Worm (Caenorhabditis elegans) whole organism, L2 larva: Measurements from ENCODE around the gene str-4.
A peak's percentile ranks its signal among the peaks of the same experiment; 100 is the strongest.

Experiments used
- C34F6.9 ChIP-seq: fragments of 150-350 bp; optimal IDR thresholded peaks from 2 replicates; lab custom pipeline; 2014; ENCODE audit warnings: missing biosample characterization, missing genetic modification characterization
- F13H6.1 ChIP-seq: sonication (generic microtip); optimal IDR thresholded peaks from 2 replicates; lab custom pipeline; 2016; ENCODE audit warnings: missing genetic modification characterization, missing compliant biosample characterization
- R02D3.7 ChIP-seq: fragments of 150-350 bp; optimal IDR thresholded peaks from 2 replicates; lab custom pipeline; 2014; ENCODE audit warnings: missing biosample characterization, missing genetic modification characterization
- Y55F3AM.14 ChIP-seq: fragments of 200-800 bp; sonication (Bioruptor generic); optimal IDR thresholded peaks from 2 replicates; lab custom pipeline; 2018; ENCODE audit warnings: mild to moderate bottlenecking, missing genetic modification characterization, missing compliant biosample characterization
- ZK546.5 ChIP-seq: sonication (generic microtip); optimal IDR thresholded peaks from 2 replicates; lab custom pipeline; 2017; ENCODE audit warnings: missing biosample characterization, missing genetic modification characterization
- alr-1 ChIP-seq: fragments of 150-350 bp; optimal IDR thresholded peaks from 2 replicates; lab custom pipeline; 2014; ENCODE audit warnings: missing biosample characterization, missing genetic modification characterization
- aly-2 ChIP-seq: fragments of 150-350 bp; optimal IDR thresholded peaks from 2 replicates; lab custom pipeline; 2014; ENCODE audit warnings: missing biosample characterization, missing genetic modification characterization
- crh-2 ChIP-seq: sonication (generic microtip); optimal IDR thresholded peaks from 2 replicates; lab custom pipeline; 2017; ENCODE audit warnings: missing biosample characterization, missing genetic modification characterization
- egl-27 ChIP-seq: sonication (generic microtip); optimal IDR thresholded peaks from 3 replicates; lab custom pipeline; 2017; ENCODE audit warnings: missing biosample characterization, missing genetic modification reagents, missing genetic modification characterization
- fos-1 ChIP-seq: fragments of 150-350 bp; optimal IDR thresholded peaks from 2 replicates; lab custom pipeline; 2014; ENCODE audit warnings: missing biosample characterization, missing genetic modification characterization
- lsy-2 ChIP-seq, 2 experiments: fragments of 150-350 bp in 1 of 2; sonication (generic microtip) in 1 of 2; optimal IDR thresholded peaks; 2 replicates each; lab custom pipeline; 2014 to 2017; ENCODE audit warnings: missing biosample characterization in 2 of 2, missing genetic modification characterization in 2 of 2
- mab-5 ChIP-seq: fragments of 150-350 bp; optimal IDR thresholded peaks from 2 replicates; lab custom pipeline; 2014; ENCODE audit warnings: missing biosample characterization, missing genetic modification characterization
- mbf-1 ChIP-seq: sonication (generic microtip); optimal IDR thresholded peaks from 2 replicates; lab custom pipeline; 2017; ENCODE audit warnings: missing biosample characterization, missing genetic modification characterization
- mdl-1 ChIP-seq, 2 experiments: fragments of 150-350 bp in 1 of 2; sonication (generic microtip) in 1 of 2; optimal IDR thresholded peaks; 2 replicates each; lab custom pipeline; 2017; ENCODE audit warnings: missing biosample characterization in 2 of 2, missing genetic modification characterization in 2 of 2
- nhr-10 ChIP-seq: sonication (generic microtip); optimal IDR thresholded peaks from 2 replicates; lab custom pipeline; 2017; ENCODE audit warnings: missing biosample characterization, missing genetic modification characterization
- nhr-129 ChIP-seq: fragments of 150-350 bp; optimal IDR thresholded peaks from 2 replicates; lab custom pipeline; 2014; ENCODE audit warnings: missing biosample characterization, missing genetic modification characterization
- nhr-237 ChIP-seq: fragments of 150-350 bp; optimal IDR thresholded peaks from 2 replicates; lab custom pipeline; 2014; ENCODE audit warnings: missing biosample characterization, missing genetic modification characterization
- nhr-77 ChIP-seq: fragments of 150-350 bp; optimal IDR thresholded peaks from 2 replicates; lab custom pipeline; 2014; ENCODE audit warnings: missing biosample characterization, missing genetic modification characterization
- peb-1 ChIP-seq: fragments of 150-350 bp; optimal IDR thresholded peaks from 2 replicates; lab custom pipeline; 2014; ENCODE audit warnings: missing biosample characterization, missing genetic modification characterization
- sem-4 ChIP-seq: fragments of 150-350 bp; optimal IDR thresholded peaks from 2 replicates; lab custom pipeline; 2014; ENCODE audit warnings: missing biosample characterization, missing genetic modification reagents, missing genetic modification characterization
- skn-1 ChIP-seq: sonication (generic microtip); optimal IDR thresholded peaks from 2 replicates; lab custom pipeline; 2017; ENCODE audit warnings: missing biosample characterization, missing genetic modification characterization
- sma-3 ChIP-seq: sonication (generic microtip); optimal IDR thresholded peaks from 2 replicates; lab custom pipeline; 2016; ENCODE audit warnings: missing genetic modification reagents, missing genetic modification characterization, missing compliant biosample characterization
- sma-9 ChIP-seq, 2 experiments: fragments of 150-350 bp in 1 of 2; sonication (generic microtip) in 1 of 2; optimal IDR thresholded peaks; 2 replicates each; lab custom pipeline; 2014 to 2016; ENCODE audit warnings: missing genetic modification characterization in 2 of 2, mild to moderate bottlenecking in 1 of 2, missing biosample characterization in 1 of 2, missing compliant biosample characterization in 1 of 2, missing genetic modification reagents in 1 of 2, moderate library complexity in 1 of 2
- unc-39 ChIP-seq: fragments of 150-350 bp; optimal IDR thresholded peaks from 2 replicates; lab custom pipeline; 2014; ENCODE audit warnings: missing biosample characterization, missing genetic modification characterization
- unc-55 ChIP-seq: fragments of 150-350 bp; sonication (generic microtip); optimal IDR thresholded peaks from 3 replicates; lab custom pipeline; 2014; ENCODE audit warnings: missing biosample characterization, missing genetic modification reagents, missing genetic modification characterization
- ztf-1 ChIP-seq: fragments of 200-800 bp; sonication (Bioruptor generic); conservative IDR thresholded peaks from 2 replicates; pipeline ENCODE4 v1.3.6; 2022; ENCODE audit warnings: missing genetic modification characterization, missing compliant biosample characterization
- ztf-11 ChIP-seq: sonication (generic microtip); optimal IDR thresholded peaks from 2 replicates; lab custom pipeline; 2017; ENCODE audit warnings: missing biosample characterization, missing genetic modification characterization

The str-4 gene

DNA sequence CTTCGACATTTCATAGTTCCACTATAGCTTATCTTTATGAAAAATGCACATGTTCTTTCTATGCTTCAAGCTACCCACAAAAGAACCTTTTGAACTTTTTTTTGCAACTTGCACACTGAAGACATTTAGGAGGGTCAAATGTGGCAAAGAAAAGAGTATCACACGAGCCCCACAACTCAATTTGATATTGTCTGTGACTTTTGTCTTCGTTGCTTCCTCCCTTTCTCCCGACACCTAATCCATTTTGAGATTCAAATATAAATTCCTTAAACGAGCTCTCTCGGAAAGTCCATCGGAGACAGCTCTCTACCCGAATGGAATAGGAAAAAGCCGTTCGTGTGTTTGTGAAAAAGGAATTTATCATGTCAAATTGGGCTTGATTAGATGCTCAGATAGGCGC is 10.8 kb upstream of the str-4 start:
- no peak for TF ChIP-seq aly-2 (tag; lab: Kevin White, UChicago)
- no peak for TF ChIP-seq nhr-10 (tag; lab: Kevin White, UChicago)
- no peak for TF ChIP-seq ztf-1 (GFP tag; lab: Robert Waterston, UW)
- TF ChIP-seq alr-1 (tag; lab: Kevin White, UChicago) = no peak
- no peak for TF ChIP-seq peb-1 (tag; lab: Kevin White, UChicago)
- no peak for TF ChIP-seq R02D3.7 (tag; lab: Kevin White, UChicago)
- TF ChIP-seq nhr-237 (tag; lab: Kevin White, UChicago) = no peak
- TF ChIP-seq unc-39 (tag; lab: Kevin White, UChicago) = no peak
- no peak for TF ChIP-seq skn-1 (tag; lab: Kevin White, UChicago)
- TF ChIP-seq sem-4 (tag; lab: Kevin White, UChicago) = no peak
- no peak for TF ChIP-seq ZK546.5 (tag; lab: Kevin White, UChicago)
- TF ChIP-seq ztf-11 = no peak
- TF ChIP-seq egl-27 (tag; lab: Kevin White, UChicago) = no peak
- TF ChIP-seq crh-2 = no peak
- no peak for TF ChIP-seq C34F6.9 (tag; lab: Kevin White, UChicago)

DNA sequence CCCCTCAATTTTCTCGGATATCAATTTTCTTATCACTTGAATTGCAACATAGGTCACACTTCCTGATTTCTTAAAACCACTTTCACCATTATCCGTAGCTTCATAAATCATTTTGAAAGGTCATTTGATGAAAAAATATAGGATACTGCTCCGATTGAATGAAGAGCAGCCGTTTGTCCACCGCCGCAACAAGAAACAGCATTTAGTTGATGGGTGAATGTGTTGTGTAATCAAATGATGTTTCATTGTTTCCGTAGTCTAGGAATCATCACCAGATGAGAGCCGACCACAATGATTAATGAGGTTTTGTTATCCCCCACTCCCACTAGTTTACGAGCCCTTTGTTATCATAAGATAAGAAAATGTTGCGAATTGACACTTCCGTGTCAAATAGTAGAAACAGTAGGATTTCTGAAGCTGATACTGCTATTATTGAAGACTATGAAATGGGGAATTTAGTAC is 6.4 kb upstream of the str-4 start, which contains the start of gene twk-43:
Gene twk-43 (plus strand): TSS at position 412 of the 462 bp plus-strand sequence.
- TF ChIP-seq F13H6.1 (tag; lab: Kevin White, UChicago) (peak; percentile 19), nhr-237 (tag; lab: Kevin White, UChicago) (no peak), sma-9 (GFP tag; optimal IDR thresholded peaks at IDR 0.05; lab: Kevin White, UChicago) (peak; percentile 13), sma-9 (tag; optimal IDR thresholded peaks at IDR 0.05; lab: Kevin White, UChicago) (no peak), mab-5 (tag; lab: Kevin White, UChicago) (peak; percentile 75), sem-4 (tag; lab: Kevin White, UChicago) (peak; percentile 54), nhr-77 (tag; lab: Kevin White, UChicago) (no peak)

DNA sequence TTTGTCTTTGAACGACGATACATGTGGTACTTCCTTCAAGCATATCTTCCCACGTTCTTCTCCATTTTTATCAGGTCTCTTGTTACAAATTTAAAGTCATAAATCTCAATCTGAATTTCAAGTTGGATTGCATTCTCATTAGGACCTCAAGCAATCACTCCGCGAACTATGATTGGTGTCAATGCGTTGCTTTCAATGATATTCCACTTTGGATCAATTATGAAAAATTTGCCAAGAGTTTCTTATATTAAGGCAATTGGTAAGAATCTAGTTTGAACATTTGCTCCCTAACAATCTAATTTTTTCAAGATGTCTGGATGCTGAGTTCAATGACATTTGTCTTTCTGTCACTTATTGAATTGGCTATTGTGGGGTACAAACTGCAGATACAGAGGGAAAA is 2.7 kb upstream of the str-4 start:
- no peak for TF ChIP-seq sma-3 (GFP tag; lab: Kevin White, UChicago)
- TF ChIP-seq mab-5 (tag; lab: Kevin White, UChicago) = no peak
- no peak for TF ChIP-seq mbf-1 (tag; lab: Kevin White, UChicago)

- TF ChIP-seq unc-55 (GFP tag; lab: Kevin White, UChicago) = no peak
- TF ChIP-seq mdl-1 (tag; optimal IDR thresholded peaks at IDR 0.05; lab: Kevin White, UChicago) = no peak
- TF ChIP-seq nhr-129 = no peak
- TF ChIP-seq Y55F3AM.14 = no peak
- TF ChIP-seq sma-3 (GFP tag; lab: Kevin White, UChicago) = no peak
Observed at ce11 chrV:13338037-13338436, 1.5 kb downstream of the str-4 start.

- TF ChIP-seq mab-5 (tag; lab: Kevin White, UChicago) = no peak
- peak; percentile 3 for TF ChIP-seq F13H6.1 (tag; lab: Kevin White, UChicago)
Observed at ce11 chrV:13335883-13336419, 3.6 kb downstream of the str-4 start, which contains the start of gene C50B6.9. Gene C50B6.9, plus strand, starts transcription at chrV:13336369.

- TF ChIP-seq Y55F3AM.14 (no peak), lsy-2 (tag; optimal IDR thresholded peaks at IDR 0.05; lab: Kevin White, UChicago) (no peak), nhr-10 (tag; lab: Kevin White, UChicago) (no peak), sma-9 (GFP tag; optimal IDR thresholded peaks at IDR 0.05; lab: Kevin White, UChicago) (peak; percentile 68), sma-9 (tag; optimal IDR thresholded peaks at IDR 0.05; lab: Kevin White, UChicago) (no peak), mab-5 (tag; lab: Kevin White, UChicago) (no peak), fos-1 (tag; lab: Kevin White, UChicago) (no peak)
- TF ChIP-seq, all 48 proteins: peak for 1
Observed at ce11 chrV:13334447-13334846, 5.1 kb downstream of the str-4 start.
